Fruit fly (Drosophila melanogaster): ENCODE measurements around the gene Sac1.

DNA sequence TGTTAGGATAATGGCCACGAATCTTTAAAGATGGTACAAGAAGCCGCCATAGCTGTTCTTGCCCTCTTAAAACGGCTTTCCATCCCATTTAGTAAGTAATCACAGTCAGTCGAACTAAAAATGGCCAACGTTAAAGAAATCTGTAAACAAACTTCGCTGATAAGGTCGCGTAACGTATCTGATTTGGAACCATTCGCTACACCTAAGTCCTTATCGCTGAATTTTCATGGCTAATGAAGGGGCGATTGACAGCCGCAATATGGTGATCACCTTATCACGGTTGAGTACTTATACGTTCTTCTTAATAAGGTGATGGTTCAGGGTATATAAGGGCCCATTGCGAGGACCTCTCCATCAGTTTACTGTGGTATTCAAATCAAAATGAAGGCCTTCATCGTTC is 35.0 kb upstream of the Sac1 start, which contains the start of gene LysE:
- no peak for TF ChIP-seq h (optimal IDR thresholded peaks at IDR 0.05)
- no peak for TF ChIP-seq psq (optimal IDR thresholded peaks at IDR 0.05)
- TF ChIP-seq ttk (optimal IDR thresholded peaks at IDR 0.05) = no peak

Measured in Kc167 (cell line).